Worm (Caenorhabditis elegans): ENCODE results near the gene nap-1.
"Not testable (repeated sequence)": the region's sequence is repeated elsewhere in the genome, so short reads cannot be mapped to it uniquely, and the experiment has no call there.

nap-1 gene

ce11 chrIV:8397814-8398213, 18.7 kb upstream of the nap-1 start:
- TF ChIP-seq hrde-1 (tag; optimal IDR thresholded peaks at IDR 0.05; ENCODE audit: borderline replicate concordance): peak; percentile 57
- TF ChIP-seq ztf-26 (tag; optimal IDR thresholded peaks at IDR 0.05): no peak
- 0 out of 2 replicates have a peak, but pooled peaks have one; percentile 56 for TF ChIP-seq Y79H2A.3 (GFP tag; conservative IDR thresholded peaks at IDR 0.05)

DNA sequence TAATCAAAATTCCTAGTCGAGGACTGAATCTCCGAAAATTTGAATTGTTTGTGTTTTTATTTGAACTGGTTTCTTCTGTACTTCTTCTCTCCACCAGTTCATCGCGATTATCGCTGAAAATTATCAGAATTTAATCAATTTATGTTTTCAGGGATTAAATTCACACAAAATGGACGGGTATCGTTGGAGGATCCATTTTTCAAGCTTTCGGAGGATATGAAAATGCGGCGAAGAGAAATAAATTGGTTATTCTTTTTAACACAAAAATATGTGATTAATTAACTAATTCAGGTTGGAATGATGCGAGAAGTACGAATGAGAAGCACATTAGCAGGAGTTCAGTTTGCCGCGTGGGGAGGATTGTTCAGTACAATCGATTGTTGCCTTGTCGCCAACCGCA, 17.2 kb upstream of the nap-1 start, which contains the start of gene timm-17B.2:
TSS of gene timm-17B.2 (plus strand) at position 301 of the 400 bp plus-strand sequence.
- TF ChIP-seq dpl-1 (GFP tag; optimal IDR thresholded peaks at IDR 0.05) (no peak), nfyb-1 (GFP tag; IDR thresholded peaks at IDR 0.05) (no peak), atf-7 (tag; optimal IDR thresholded peaks at IDR 0.05) (no peak), F37B4.10 (GFP tag; IDR thresholded peaks at IDR 0.05) (no peak), bed-1 (GFP tag; IDR thresholded peaks at IDR 0.05) (no peak), unc-130 (GFP tag; optimal IDR thresholded peaks at IDR 0.05) (no peak), T26A5.8 (tag; optimal IDR thresholded peaks at IDR 0.05) (no peak)

- no peak for TF ChIP-seq nhr-27 (tag; optimal IDR thresholded peaks at IDR 0.05)
- no peak for TF ChIP-seq lin-26 (GFP tag; IDR thresholded peaks at IDR 0.05)
- TF ChIP-seq nfya-2 (GFP tag; IDR thresholded peaks at IDR 0.05): no peak
- no peak for TF ChIP-seq mxl-1 (tag; optimal IDR thresholded peaks at IDR 0.05)
- no peak for TF ChIP-seq F39B2.1 (GFP tag; IDR thresholded peaks at IDR 0.05)
These were observed 15.0 kb upstream of the nap-1 start, which contains the start of gene D2096.11 for ce11 chrIV:8394105-8394504. Gene D2096.11 (minus strand): TSS chrIV:8394205.

DNA sequence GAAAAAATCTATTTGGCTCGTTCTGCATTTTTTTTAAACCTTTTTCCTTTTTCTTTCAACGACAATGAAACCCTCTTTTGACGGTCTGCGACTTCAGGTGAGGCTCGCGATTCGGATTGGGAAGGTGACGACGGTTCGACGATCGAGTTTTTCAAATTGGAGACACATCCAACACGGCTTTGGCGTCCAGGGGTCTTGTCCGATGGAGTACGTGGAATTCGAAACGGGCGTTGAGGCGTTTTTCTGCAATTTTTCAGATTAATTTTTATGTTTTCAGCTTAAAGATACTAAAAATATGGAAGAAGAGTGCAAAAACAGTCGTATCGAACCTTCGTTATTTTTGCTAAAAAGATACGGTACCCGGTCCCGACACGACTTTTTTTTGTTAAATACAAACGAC, 10.0 kb upstream of the nap-1 start, which contains the start of gene D2096.10:
TSS of gene D2096.10 (minus strand) at position 101 of the 400 bp plus-strand sequence.
- not testable (repeated sequence) for TF ChIP-seq Y95B8A.8 (GFP tag; IDR thresholded peaks at IDR 0.05); snpc-1.1 (tag; optimal IDR thresholded peaks at IDR 0.05; ENCODE audit: insufficient read depth); lin-35 (GFP tag; optimal IDR thresholded peaks at IDR 0.05)

DNA sequence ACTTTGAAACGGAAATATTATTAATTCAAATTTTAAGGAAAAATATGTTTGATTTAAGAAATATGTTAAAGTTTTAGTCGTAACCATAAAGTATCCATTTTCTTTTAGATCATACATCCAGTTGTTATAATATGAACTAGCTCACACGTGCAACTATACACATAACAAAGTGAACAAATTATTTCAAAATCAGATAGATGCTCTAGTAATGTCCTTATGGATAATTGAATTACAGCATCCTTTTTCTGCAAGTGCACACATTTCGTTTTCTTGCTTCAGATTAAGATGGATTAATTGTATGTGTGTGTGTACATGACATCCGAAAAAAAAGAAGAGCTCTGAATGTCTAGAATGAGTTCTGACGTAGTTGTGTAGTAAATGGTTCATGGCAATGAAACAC, 6.5 kb upstream of the nap-1 start:
- TF ChIP-seq somi-1 (GFP tag; optimal IDR thresholded peaks at IDR 0.05) (no peak), hrde-1 (tag; optimal IDR thresholded peaks at IDR 0.05; ENCODE audit: borderline replicate concordance) (no peak), cebp-1 (GFP tag; IDR thresholded peaks at IDR 0.05) (no peak), cebp-1 (tag; optimal IDR thresholded peaks at IDR 0.05) (no peak), snpc-1.3 (tag; optimal IDR thresholded peaks at IDR 0.05; ENCODE audit: insufficient read depth) (no peak), F10E7.11 (tag; optimal IDR thresholded peaks at IDR 0.05) (no peak), Y79H2A.3 (GFP tag; conservative IDR thresholded peaks at IDR 0.05) (no peak), madf-3 (GFP tag; IDR thresholded peaks at IDR 0.05) (no peak), ceh-27 (GFP tag; optimal IDR thresholded peaks at IDR 0.05) (no peak), F57A8.1 (GFP tag; optimal IDR thresholded peaks at IDR 0.05) (no peak), F33H1.4 (GFP tag; IDR thresholded peaks at IDR 0.05) (no peak), die-1 (tag; optimal IDR thresholded peaks at IDR 0.05) (no peak), hlh-12 (tag; optimal IDR thresholded peaks at IDR 0.05) (no peak), rpc-1 (optimal IDR thresholded peaks at IDR 0.05) (no peak), rpc-1 (tag; optimal IDR thresholded peaks at IDR 0.05) (no peak), tlf-1 (GFP tag; optimal IDR thresholded peaks at IDR 0.05) (no peak)

Data from whole organism, young adult.